Worm (Caenorhabditis elegans) whole organism, late embryonic: ENCODE measurements around the gene nep-5.

Experiments used
- dmd-4 ChIP-seq: sonication (generic microtip); optimal IDR thresholded peaks from 2 replicates; lab custom pipeline; 2016; ENCODE audit warnings: borderline replicate concordance, missing genetic modification characterization, missing compliant biosample characterization
- fkh-6 ChIP-seq: sonication (generic microtip); optimal IDR thresholded peaks from 2 replicates; lab custom pipeline; 2016; ENCODE audit warnings: missing genetic modification characterization, missing compliant biosample characterization
- pqm-1 ChIP-seq: sonication (generic microtip); optimal IDR thresholded peaks from 2 replicates; lab custom pipeline; 2016; ENCODE audit warnings: missing genetic modification characterization, missing compliant biosample characterization
- ref-2 ChIP-seq: sonication (generic microtip); optimal IDR thresholded peaks from 2 replicates; lab custom pipeline; 2016; ENCODE audit warnings: missing genetic modification characterization, missing compliant biosample characterization

ce11 chrII:5521411-5521810 is 33.5 kb downstream of the nep-5 start, which contains the start of gene ZK177.12:
- no peak for TF ChIP-seq ref-2 (tag; lab: Kevin White, UChicago)
- TF ChIP-seq dmd-4 (tag; lab: Kevin White, UChicago), result no peak
- no peak for TF ChIP-seq fkh-6 (tag; lab: Kevin White, UChicago)
- TF ChIP-seq pqm-1 (tag; lab: Kevin White, UChicago), result no peak
